Fruit fly (Drosophila melanogaster): ENCODE measurements around the gene Tk.

Tk gene

DNA sequence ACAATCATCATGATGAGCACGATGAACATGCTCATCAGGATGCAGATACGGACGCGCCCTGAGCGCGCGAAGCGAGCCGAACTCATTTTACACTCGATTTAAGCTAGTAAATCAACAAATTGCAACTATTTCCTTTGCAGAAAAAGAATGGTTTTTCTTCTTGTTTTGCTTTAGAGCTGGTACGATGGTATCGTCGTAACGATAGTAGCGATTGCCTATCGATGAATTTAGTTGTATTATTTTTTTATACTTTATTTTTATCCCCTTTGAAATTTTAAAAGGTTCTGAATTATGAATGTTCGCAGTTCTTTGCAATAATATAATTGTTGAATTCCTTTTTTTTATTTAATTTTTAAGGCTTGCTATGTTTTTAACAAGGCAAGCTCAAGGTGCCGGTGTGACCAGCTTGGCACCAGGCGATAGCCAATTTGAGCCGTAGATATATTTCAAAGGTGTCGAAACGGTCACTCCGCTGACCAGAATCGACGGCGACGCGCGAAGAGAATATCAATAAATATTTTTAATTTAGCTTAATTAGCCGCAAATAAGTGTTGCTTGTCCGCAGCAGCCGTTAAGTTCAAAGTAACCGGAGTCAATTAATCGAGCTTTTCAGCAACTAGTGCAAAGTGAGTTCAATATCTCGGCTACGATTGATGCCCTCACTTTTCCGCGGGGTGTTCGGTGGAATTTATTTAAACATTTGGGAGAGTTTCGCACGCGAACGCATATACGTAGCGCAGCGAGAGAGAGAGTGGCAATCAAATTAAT, 37.8 kb downstream of the Tk start, which contains the start of the genes CG12213 and GC1 (continued):
- TF ChIP-seq PHDP (tag; optimal IDR thresholded peaks at IDR 0.05) = no peak
- no peak for TF ChIP-seq CG16863 (GFP tag; optimal IDR thresholded peaks at IDR 0.05)
- TF ChIP-seq CG9727 (GFP tag; optimal IDR thresholded peaks at IDR 0.05) = peak; percentile 55
- TF ChIP-seq Lhr (GFP tag; optimal IDR thresholded peaks at IDR 0.05) = peak; percentile 80
- no peak for TF ChIP-seq Doc2 (GFP tag; IDR thresholded peaks at IDR 0.05)
- peak; percentile 10 for TF ChIP-seq Dad (GFP tag; optimal IDR thresholded peaks at IDR 0.05)
- peak; percentile 53 for TF ChIP-seq gem (tag; optimal IDR thresholded peaks at IDR 0.05)
- no peak for TF ChIP-seq CG14014 (GFP tag; IDR thresholded peaks at IDR 0.05)
- no peak for TF ChIP-seq CG4360 (GFP tag; IDR thresholded peaks at IDR 0.05)
- no peak for TF ChIP-seq jumu (GFP tag; optimal IDR thresholded peaks at IDR 0.05)
- TF ChIP-seq row (GFP tag; IDR thresholded peaks at IDR 0.05) = peak; percentile 82
- TF ChIP-seq Hr3 (GFP tag; optimal IDR thresholded peaks at IDR 0.05) = peak; percentile 33
- TF ChIP-seq lmd (GFP tag; IDR thresholded peaks at IDR 0.05) = no peak
- TF ChIP-seq pzg (GFP tag; optimal IDR thresholded peaks at IDR 0.05) = peak; percentile 80
- TF ChIP-seq sc (optimal IDR thresholded peaks at IDR 0.05) = no peak
- no peak for TF ChIP-seq sc (GFP tag; optimal IDR thresholded peaks at IDR 0.05)
- peak; percentile 43 for TF ChIP-seq grau (tag; optimal IDR thresholded peaks at IDR 0.05)
- TF ChIP-seq D (optimal IDR thresholded peaks at IDR 0.05) = no peak
- no peak for TF ChIP-seq D (GFP tag; optimal IDR thresholded peaks at IDR 0.05)
- no peak for TF ChIP-seq CG17802 (tag; optimal IDR thresholded peaks at IDR 0.05)
- TF ChIP-seq pfk (GFP tag; optimal IDR thresholded peaks at IDR 0.05) = no peak
- TF ChIP-seq btn (GFP tag; optimal IDR thresholded peaks at IDR 0.05) = no peak
- TF ChIP-seq CG42726 (GFP tag; IDR thresholded peaks at IDR 0.05; ENCODE audit: partially characterized antibody) = peak; percentile 97
- TF ChIP-seq Mad (GFP tag; optimal IDR thresholded peaks at IDR 0.05) = peak; percentile 20
- TF ChIP-seq lilli (GFP tag; optimal IDR thresholded peaks at IDR 0.05) = peak; percentile 61
- no peak for TF ChIP-seq CG12236 (GFP tag; optimal IDR thresholded peaks at IDR 0.05)
- TF ChIP-seq Hr51 (GFP tag; optimal IDR thresholded peaks at IDR 0.05) = peak in 1 of 2 experiments; percentile 9
- TF ChIP-seq stwl (tag; optimal IDR thresholded peaks at IDR 0.05) = peak; percentile 79
- TF ChIP-seq CG13424 (tag; optimal IDR thresholded peaks at IDR 0.05) = peak; percentile 4
- no peak for TF ChIP-seq Mes4 (GFP tag; optimal IDR thresholded peaks at IDR 0.05)
- TF ChIP-seq CoRest (tag; optimal IDR thresholded peaks at IDR 0.05) = peak; percentile 63
- TF ChIP-seq odd (GFP tag; optimal IDR thresholded peaks at IDR 0.05) = no peak
- no peak for TF ChIP-seq CG7357 (GFP tag; IDR thresholded peaks at IDR 0.05)
- no peak for TF ChIP-seq cato (GFP tag; optimal IDR thresholded peaks at IDR 0.05; ENCODE audit: borderline replicate concordance)
- peak; percentile 44 for TF ChIP-seq CG30403 (GFP tag; optimal IDR thresholded peaks at IDR 0.05)
- TF ChIP-seq CG9797 (GFP tag; optimal IDR thresholded peaks at IDR 0.05) = peak; percentile 91
- no peak for TF ChIP-seq Atf6 (GFP tag; IDR thresholded peaks at IDR 0.05)
- TF ChIP-seq Hmr (GFP tag; optimal IDR thresholded peaks at IDR 0.05) = peak; percentile 37
- TF ChIP-seq dan (GFP tag; IDR thresholded peaks at IDR 0.05) = no peak
- TF ChIP-seq CG3065 (GFP tag; optimal IDR thresholded peaks at IDR 0.05) = no peak
- TF ChIP-seq CG6654 (GFP tag; optimal IDR thresholded peaks at IDR 0.05) = no peak
- TF ChIP-seq H15 (GFP tag; IDR thresholded peaks at IDR 0.05) = no peak
- TF ChIP-seq dmrt11E (tag; optimal IDR thresholded peaks at IDR 0.05) = peak; percentile 8
- TF ChIP-seq CG4424 (GFP tag; optimal IDR thresholded peaks at IDR 0.05) = peak; percentile 40
- TF ChIP-seq slbo (GFP tag; IDR thresholded peaks at IDR 0.05) = peak; percentile 25; the same call in 1 of the 2 replicates
- no peak for TF ChIP-seq CG8359 (GFP tag; optimal IDR thresholded peaks at IDR 0.05; ENCODE audit: borderline replicate concordance)
- TF ChIP-seq Dref (GFP tag; IDR thresholded peaks at IDR 0.05) = peak; percentile 76
- TF ChIP-seq tll (GFP tag; optimal IDR thresholded peaks at IDR 0.05) = peak in 1 of 2 experiments; percentile 4
- TF ChIP-seq chinmo (GFP tag; IDR thresholded peaks at IDR 0.05; ENCODE audit: partially characterized antibody) = peak; percentile 97
- no peak for TF ChIP-seq Atf3 (GFP tag; optimal IDR thresholded peaks at IDR 0.05)
